Worm (Caenorhabditis elegans): ENCODE results near the gene srt-33.

The srt-33 gene

DNA sequence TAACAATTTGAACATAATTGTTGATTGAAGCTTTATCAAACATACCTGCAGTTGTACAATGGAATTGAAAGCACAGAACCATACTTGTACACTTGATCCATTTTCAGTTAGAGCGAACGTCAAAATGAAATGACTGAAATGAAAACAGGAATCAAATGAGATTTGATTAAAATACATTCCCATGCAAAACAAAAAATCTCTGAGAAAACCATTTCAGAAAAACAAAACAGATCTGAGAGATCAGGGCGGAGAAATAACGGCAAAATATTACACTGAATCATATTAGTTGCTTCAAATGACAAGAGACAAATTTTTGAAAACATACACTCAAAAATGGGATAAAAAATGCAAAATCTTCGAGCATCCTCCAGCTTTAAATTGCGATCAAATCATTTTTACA lies at the start of gene srt-33:
Gene srt-33 (minus strand): TSS at position 101 of the 400 bp plus-strand sequence.
- TF ChIP-seq lin-15B (tag; optimal IDR thresholded peaks at IDR 0.05) (no peak), pha-4 (tag; optimal IDR thresholded peaks at IDR 0.05) (no peak)

DNA sequence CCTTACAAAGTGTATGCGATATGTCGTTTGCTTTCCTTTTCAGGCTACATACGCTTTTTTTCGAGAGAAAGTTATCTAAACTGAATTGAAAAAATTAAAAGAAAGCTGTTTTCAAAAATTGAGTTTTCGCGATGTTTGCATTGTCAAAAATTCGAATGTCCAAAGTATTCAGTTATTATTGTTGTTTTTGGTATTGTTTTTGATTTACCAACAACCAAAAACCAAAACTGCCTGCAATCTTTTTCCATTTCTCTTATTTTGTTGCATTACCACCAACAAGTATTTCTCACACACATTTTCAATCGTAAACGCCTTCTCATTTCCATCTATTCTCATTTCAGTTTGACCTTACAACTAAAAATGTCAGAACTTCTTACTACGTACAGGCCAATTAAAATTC lies 49.1 kb upstream of the srt-33 start, which contains the start of gene pepm-1:
Gene pepm-1 (plus strand): TSS at position 301 of the 400 bp plus-strand sequence.
- TF ChIP-seq snpc-4 (tag; optimal IDR thresholded peaks at IDR 0.05) (no peak), nhr-23 (tag; optimal IDR thresholded peaks at IDR 0.05) (no peak), fkh-2 (tag; optimal IDR thresholded peaks at IDR 0.05) (no peak), nhr-237 (tag; optimal IDR thresholded peaks at IDR 0.05) (no peak), daf-12 (tag; optimal IDR thresholded peaks at IDR 0.05) (no peak)

DNA sequence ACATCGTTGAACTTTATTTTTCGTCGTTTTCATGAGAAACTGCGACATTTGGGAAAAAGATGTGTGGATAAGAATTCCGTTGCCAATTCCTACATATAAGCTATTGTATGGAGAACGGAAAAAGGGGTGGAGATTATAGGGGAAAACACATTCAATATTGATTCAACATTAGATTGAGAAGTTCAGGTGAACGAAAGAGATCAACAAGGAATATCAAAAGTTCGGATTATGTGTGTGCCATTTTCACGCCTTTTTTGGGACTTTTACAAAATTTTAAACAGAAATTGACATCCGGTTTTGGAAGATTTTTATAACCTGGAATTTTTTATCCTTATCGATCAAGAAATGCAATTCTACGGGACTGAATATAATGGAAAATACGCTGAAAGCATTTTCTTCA lies 48.1 kb upstream of the srt-33 start, which contains the start of gene F47B8.5:
Gene F47B8.5 (minus strand): TSS at position 101 of the 400 bp plus-strand sequence.
- TF ChIP-seq elt-1 (tag; optimal IDR thresholded peaks at IDR 0.05) (no peak), nhr-11 (tag; optimal IDR thresholded peaks at IDR 0.05) (no peak), fkh-10 (GFP tag; optimal IDR thresholded peaks at IDR 0.05) (no peak), nhr-76 (tag; optimal IDR thresholded peaks at IDR 0.05) (no peak), nhr-25 (tag; optimal IDR thresholded peaks at IDR 0.05) (no peak)

DNA sequence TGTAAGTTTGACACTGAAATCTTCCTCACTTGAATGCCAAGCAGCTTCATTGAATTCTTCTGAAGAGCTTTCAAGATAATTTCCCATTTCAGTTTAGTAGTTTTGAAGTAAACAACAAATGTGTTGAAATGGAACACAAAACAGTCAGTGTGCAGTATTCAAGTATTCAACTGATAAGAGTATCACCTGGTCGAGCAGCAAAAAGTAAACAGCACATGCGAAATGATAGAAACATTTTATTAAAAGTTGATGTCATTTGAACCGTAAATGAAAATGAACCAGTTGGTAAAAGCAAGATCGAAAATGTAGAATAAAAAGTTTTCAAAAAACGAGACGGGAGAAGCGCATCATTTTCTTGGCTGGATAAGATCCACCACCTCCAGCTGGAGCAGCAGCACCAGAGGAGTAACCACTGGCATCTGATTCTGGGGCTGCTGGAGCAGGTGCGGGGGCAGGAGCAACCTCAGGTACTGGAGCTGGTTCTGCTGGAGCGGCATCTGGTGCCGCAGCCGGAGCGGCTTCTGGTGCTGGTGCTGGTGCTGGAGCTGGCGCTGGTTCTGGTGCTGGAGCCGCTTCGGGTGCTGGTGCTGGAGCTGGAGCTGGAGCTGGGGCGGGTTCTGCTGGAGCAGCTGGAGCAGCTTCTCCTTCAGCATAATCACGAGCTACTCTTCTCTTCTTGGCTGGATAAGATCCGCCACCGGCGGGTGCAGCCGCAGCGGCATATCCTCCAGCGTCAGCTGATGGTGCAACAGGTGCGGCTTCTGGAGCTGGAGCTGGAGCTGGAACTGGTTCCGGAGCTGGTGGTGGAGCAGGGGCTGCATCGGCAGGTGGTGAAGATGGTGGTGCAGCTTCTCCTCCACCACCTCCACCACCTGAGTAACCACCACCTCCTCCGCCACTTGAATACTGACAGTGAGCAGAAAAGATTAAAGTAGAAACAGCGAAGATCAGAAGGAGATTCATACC lies 45.1 kb upstream of the srt-33 start, which contains the start of the genes F47B8.4 and F47B8.18:
Gene F47B8.4 (minus strand): TSS at position 172 of the 966 bp plus-strand sequence.
Gene F47B8.18 (minus strand): TSS at position 963 of the 966 bp plus-strand sequence.
- TF ChIP-seq pqm-1 (tag; optimal IDR thresholded peaks at IDR 0.05) = peak; percentile 59
- no peak for TF ChIP-seq nhr-67 (tag; optimal IDR thresholded peaks at IDR 0.05)
- TF ChIP-seq elt-2 (tag; optimal IDR thresholded peaks at IDR 0.05) = peak; percentile 69
- TF ChIP-seq ceh-16 (tag; optimal IDR thresholded peaks at IDR 0.05) = no peak
- TF ChIP-seq ceh-82 (tag; optimal IDR thresholded peaks at IDR 0.05) = no peak
- no peak for TF ChIP-seq tbx-2 (tag; optimal IDR thresholded peaks at IDR 0.05)
- TF ChIP-seq fkh-10 (GFP tag; optimal IDR thresholded peaks at IDR 0.05) = no peak
- TF ChIP-seq nhr-25 (tag; optimal IDR thresholded peaks at IDR 0.05) = no peak
- no peak for TF ChIP-seq nfya-1 (tag; optimal IDR thresholded peaks at IDR 0.05; ENCODE audit: insufficient read depth)
- no peak for TF ChIP-seq R02D3.7 (tag; optimal IDR thresholded peaks at IDR 0.05)
- TF ChIP-seq ZK546.5 (tag; optimal IDR thresholded peaks at IDR 0.05) = no peak
- TF ChIP-seq lin-39 (tag; optimal IDR thresholded peaks at IDR 0.05) = no peak
- TF ChIP-seq pha-4 (tag; optimal IDR thresholded peaks at IDR 0.05) = peak; percentile 90

DNA sequence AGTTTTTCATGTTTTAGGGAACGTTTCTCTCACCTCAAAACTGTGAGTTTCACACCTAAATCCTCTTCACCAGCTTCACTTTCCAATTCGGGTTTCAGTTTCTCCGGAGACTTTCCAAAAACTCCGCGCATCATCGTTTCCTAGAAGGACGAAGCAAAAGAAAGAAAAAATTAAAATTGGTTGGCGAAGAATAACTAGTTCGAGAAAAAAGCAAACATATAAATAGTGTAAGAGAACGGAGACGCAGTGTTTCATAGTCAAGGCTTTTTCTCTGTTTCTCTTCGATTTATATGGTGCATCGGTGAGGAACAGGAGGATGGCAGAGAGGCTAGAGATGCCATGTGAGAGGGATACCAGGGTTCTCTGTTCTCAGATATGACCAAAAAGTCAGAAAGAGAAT lies 43.1 kb upstream of the srt-33 start, which contains the start of gene F47B8.3:
Gene F47B8.3 (minus strand): TSS at position 261 of the 400 bp plus-strand sequence.
- no peak for TF ChIP-seq pqm-1 (tag; optimal IDR thresholded peaks at IDR 0.05)
- no peak for TF ChIP-seq mml-1 (tag; optimal IDR thresholded peaks at IDR 0.05)
- TF ChIP-seq elt-1 (tag; optimal IDR thresholded peaks at IDR 0.05) = no peak
- TF ChIP-seq egl-5 (tag; optimal IDR thresholded peaks at IDR 0.05) = peak; percentile 27
- no peak for TF ChIP-seq ceh-82 (tag; optimal IDR thresholded peaks at IDR 0.05)
- TF ChIP-seq elt-2 (tag; optimal IDR thresholded peaks at IDR 0.05) = no peak
- peak; percentile 63 for TF ChIP-seq pha-4 (tag; optimal IDR thresholded peaks at IDR 0.05)
- TF ChIP-seq nhr-11 (tag; optimal IDR thresholded peaks at IDR 0.05) = no peak
- no peak for TF ChIP-seq ceh-9 (tag; optimal IDR thresholded peaks at IDR 0.05)
- no peak for TF ChIP-seq jun-1 (tag; optimal IDR thresholded peaks at IDR 0.05)
- TF ChIP-seq eor-1 (tag; optimal IDR thresholded peaks at IDR 0.05) = no peak
- no peak for TF ChIP-seq ztf-11 (tag; optimal IDR thresholded peaks at IDR 0.05)
- TF ChIP-seq R02D3.7 (tag; optimal IDR thresholded peaks at IDR 0.05) = no peak
- no peak for TF ChIP-seq unc-39 (tag; optimal IDR thresholded peaks at IDR 0.05)
- TF ChIP-seq daf-12 (tag; optimal IDR thresholded peaks at IDR 0.05) = no peak
- no peak for TF ChIP-seq ZK546.5 (tag; optimal IDR thresholded peaks at IDR 0.05)
- peak; percentile 15 for TF ChIP-seq lin-15B (tag; optimal IDR thresholded peaks at IDR 0.05)
- TF ChIP-seq lsy-12 (tag; optimal IDR thresholded peaks at IDR 0.05) = no peak
- TF ChIP-seq nhr-12 (tag; optimal IDR thresholded peaks at IDR 0.05) = no peak
- peak; percentile 5 for TF ChIP-seq ama-1 (optimal IDR thresholded peaks at IDR 0.05)
- TF ChIP-seq zag-1 (tag; optimal IDR thresholded peaks at IDR 0.05) = no peak
- TF ChIP-seq nhr-76 (tag; optimal IDR thresholded peaks at IDR 0.05) = no peak
- no peak for TF ChIP-seq tbx-2 (tag; optimal IDR thresholded peaks at IDR 0.05)
- peak; percentile 69 for TF ChIP-seq nfya-1 (tag; optimal IDR thresholded peaks at IDR 0.05; ENCODE audit: insufficient read depth)
- TF ChIP-seq nhr-67 (tag; optimal IDR thresholded peaks at IDR 0.05) = no peak
- TF ChIP-seq nhr-77 (tag; optimal IDR thresholded peaks at IDR 0.05) = no peak
- TF ChIP-seq snpc-4 (tag; optimal IDR thresholded peaks at IDR 0.05) = peak; percentile 17
- peak; percentile 14 for TF ChIP-seq skn-1 (tag; optimal IDR thresholded peaks at IDR 0.05)
- no peak for TF ChIP-seq ztf-4 (tag; optimal IDR thresholded peaks at IDR 0.05)
- TF ChIP-seq sea-2 (GFP tag; optimal IDR thresholded peaks at IDR 0.05) = no peak
- no peak for TF ChIP-seq ceh-28 (tag; optimal IDR thresholded peaks at IDR 0.05)
- peak; percentile 43 for TF ChIP-seq hmg-11 (tag; optimal IDR thresholded peaks at IDR 0.05)
- peak; percentile 45 for TF ChIP-seq nhr-25 (tag; optimal IDR thresholded peaks at IDR 0.05)
- TF ChIP-seq fkh-10 (GFP tag; optimal IDR thresholded peaks at IDR 0.05) = no peak
- no peak for TF ChIP-seq nhr-43 (tag; optimal IDR thresholded peaks at IDR 0.05; ENCODE audit: poor library complexity, severe bottlenecking)
- TF ChIP-seq ceh-16 (tag; optimal IDR thresholded peaks at IDR 0.05) = no peak
- TF ChIP-seq nhr-237 (tag; optimal IDR thresholded peaks at IDR 0.05) = no peak
- TF ChIP-seq nhr-23 (tag; optimal IDR thresholded peaks at IDR 0.05) = peak; percentile 6
